Fruit fly (Drosophila melanogaster): Measurements from ENCODE around the gene CG31710.

DNA sequence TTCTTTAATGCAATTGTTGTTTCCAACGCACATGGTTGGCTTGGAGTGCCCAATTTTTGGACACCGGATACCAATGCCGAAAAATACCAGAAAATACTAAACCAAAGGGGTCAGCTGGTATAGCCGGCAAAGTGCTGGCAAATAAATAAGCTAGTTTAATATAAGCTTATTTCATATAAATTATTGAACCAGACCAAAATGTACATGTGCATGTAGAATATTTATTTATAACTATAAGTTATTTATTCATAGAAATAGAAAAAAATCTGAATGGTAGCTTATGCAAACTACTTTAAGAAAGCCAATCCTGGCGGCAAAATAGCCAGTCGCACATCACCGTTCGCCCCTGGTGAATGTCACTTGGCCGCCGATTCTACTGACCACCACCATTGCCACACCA is 5.3 kb downstream of the CG31710 start, which contains the start of gene pelo:
- TF ChIP-seq psq (optimal IDR thresholded peaks at IDR 0.05), result no peak
- TF ChIP-seq Myc (optimal IDR thresholded peaks at IDR 0.05), result no peak
- TF ChIP-seq ttk (optimal IDR thresholded peaks at IDR 0.05), result no peak
- no peak for TF ChIP-seq h (optimal IDR thresholded peaks at IDR 0.05)
- TF ChIP-seq insv (optimal IDR thresholded peaks at IDR 0.05), result no peak
- no peak for TF ChIP-seq Sin3A (optimal IDR thresholded peaks at IDR 0.05)

All from Kc167 (cell line).